Fruit fly (Drosophila melanogaster): ENCODE measurements around the gene CG31268.

DNA sequence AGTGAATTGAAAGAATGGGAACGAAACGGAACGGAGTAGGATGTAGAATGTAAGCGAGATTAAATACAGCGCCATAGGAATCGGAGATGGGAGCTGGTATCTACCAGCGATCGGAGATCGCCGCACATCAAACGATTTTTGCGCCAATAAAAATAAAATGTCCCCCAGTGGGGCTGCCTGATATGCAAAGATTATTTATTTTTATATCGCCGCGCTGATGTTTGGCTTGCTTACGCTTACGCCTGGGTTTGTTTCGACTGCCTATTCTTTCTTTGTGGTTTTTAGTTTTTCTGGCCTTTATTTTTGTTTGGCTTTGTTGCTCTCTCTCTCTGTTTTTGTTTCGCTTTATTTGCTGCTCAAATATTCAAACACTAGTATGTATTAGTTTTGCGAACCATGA lies 32.2 kb downstream of the CG31268 start:
- TF ChIP-seq HLH106 (tag; optimal IDR thresholded peaks at IDR 0.05) (no peak), brk (GFP tag; optimal IDR thresholded peaks at IDR 0.05) (no peak), psq (GFP tag; optimal IDR thresholded peaks at IDR 0.05) (no peak), fru (GFP tag; optimal IDR thresholded peaks at IDR 0.05) (no peak), Hr83 (GFP tag; optimal IDR thresholded peaks at IDR 0.05; ENCODE audit: poor library complexity, severe bottlenecking) (no peak), Hnf4 (GFP tag; optimal IDR thresholded peaks at IDR 0.05) (no peak), pan (optimal IDR thresholded peaks at IDR 0.05) (no peak), OdsH (GFP tag; optimal IDR thresholded peaks at IDR 0.05) (no peak), dmrt93B (GFP tag; optimal IDR thresholded peaks at IDR 0.05) (no peak)

Measured in whole organism, wandering third instar larva.